Worm (Caenorhabditis elegans): Measurements from ENCODE around the gene F17C11.22.

F17C11.22 gene

ce11 chrV:10936681-10937080 lies 33.3 kb downstream of the F17C11.22 start, which contains the start of gene F17C11.12:
F17C11.12 (minus strand) TSS chrV:10936920.
- TF ChIP-seq hmbx-1 (tag; optimal IDR thresholded peaks at IDR 0.05): no peak
- TF ChIP-seq ceh-36 (tag; optimal IDR thresholded peaks at IDR 0.05): no peak
- TF ChIP-seq ceh-13 (GFP tag; optimal IDR thresholded peaks at IDR 0.05): no peak
- TF ChIP-seq ama-1 (optimal IDR thresholded peaks at IDR 0.05): no peak
- TF ChIP-seq sea-1 (GFP tag; conservative IDR thresholded peaks at IDR 0.05): no peak
- TF ChIP-seq F13C5.2 (tag; optimal IDR thresholded peaks at IDR 0.05): no peak
- no peak for TF ChIP-seq pes-1 (GFP tag; IDR thresholded peaks at IDR 0.05)
- TF ChIP-seq hnd-1 (tag; optimal IDR thresholded peaks at IDR 0.05): no peak
- TF ChIP-seq tra-4 (tag; optimal IDR thresholded peaks at IDR 0.05): no peak
- no peak for TF ChIP-seq ets-7 (tag; optimal IDR thresholded peaks at IDR 0.05)
- TF ChIP-seq tbx-37 (GFP tag; conservative IDR thresholded peaks at IDR 0.05): no peak
- no peak for TF ChIP-seq flt-1 (GFP tag; IDR thresholded peaks at IDR 0.05)
- no peak for TF ChIP-seq tbx-11 (GFP tag; IDR thresholded peaks at IDR 0.05)
- no peak for TF ChIP-seq scrt-1 (GFP tag; IDR thresholded peaks at IDR 0.05)
- TF ChIP-seq aly-1 (tag; optimal IDR thresholded peaks at IDR 0.05): no peak

ce11 chrV:10932411-10932810 lies 37.6 kb downstream of the F17C11.22 start, which contains the start of gene F58B4.5:
F58B4.5 (plus strand) TSS chrV:10932693.
- TF ChIP-seq scrt-1 (GFP tag; IDR thresholded peaks at IDR 0.05) (no peak), sea-1 (GFP tag; conservative IDR thresholded peaks at IDR 0.05) (no peak), tra-4 (tag; optimal IDR thresholded peaks at IDR 0.05) (no peak), pes-1 (GFP tag; IDR thresholded peaks at IDR 0.05) (no peak), ets-7 (tag; optimal IDR thresholded peaks at IDR 0.05) (no peak), ceh-13 (GFP tag; optimal IDR thresholded peaks at IDR 0.05) (no peak)

- no peak for TF ChIP-seq F13C5.2 (tag; optimal IDR thresholded peaks at IDR 0.05)
- TF ChIP-seq hnd-1 (tag; optimal IDR thresholded peaks at IDR 0.05): no peak
- TF ChIP-seq B0310.2 (tag; optimal IDR thresholded peaks at IDR 0.05): no peak
- TF ChIP-seq tra-4 (tag; optimal IDR thresholded peaks at IDR 0.05): no peak
- no peak for TF ChIP-seq hmbx-1 (tag; optimal IDR thresholded peaks at IDR 0.05)
- TF ChIP-seq ama-1 (optimal IDR thresholded peaks at IDR 0.05): no peak
- no peak for TF ChIP-seq pes-1 (GFP tag; IDR thresholded peaks at IDR 0.05)
- no peak for TF ChIP-seq tbx-11 (GFP tag; IDR thresholded peaks at IDR 0.05)
- TF ChIP-seq ceh-36 (tag; optimal IDR thresholded peaks at IDR 0.05): no peak
- no peak for TF ChIP-seq tbx-37 (GFP tag; conservative IDR thresholded peaks at IDR 0.05)
- TF ChIP-seq ceh-13 (GFP tag; optimal IDR thresholded peaks at IDR 0.05): no peak
- TF ChIP-seq flt-1 (GFP tag; IDR thresholded peaks at IDR 0.05): no peak
These were observed 38.8 kb downstream of the F17C11.22 start, which contains the start of gene scvp-1 for ce11 chrV:10931189-10931588. scvp-1 (minus strand) TSS chrV:10931289.

- no peak for TF ChIP-seq B0310.2 (tag; optimal IDR thresholded peaks at IDR 0.05)
- no peak for TF ChIP-seq F13C5.2 (tag; optimal IDR thresholded peaks at IDR 0.05)
These were observed 40.5 kb downstream of the F17C11.22 start, which contains the start of gene F58B4.3 for ce11 chrV:10929511-10929910. F58B4.3 (plus strand) TSS chrV:10929811.

ce11 chrV:10925658-10926057 lies 44.3 kb downstream of the F17C11.22 start:
- no peak for TF ChIP-seq tbx-37 (GFP tag; conservative IDR thresholded peaks at IDR 0.05)
- TF ChIP-seq pes-1 (GFP tag; IDR thresholded peaks at IDR 0.05): no peak
- TF ChIP-seq ets-7 (tag; optimal IDR thresholded peaks at IDR 0.05): no peak
- TF ChIP-seq hnd-1 (tag; optimal IDR thresholded peaks at IDR 0.05): no peak
- TF ChIP-seq B0310.2 (tag; optimal IDR thresholded peaks at IDR 0.05): no peak
- no peak for TF ChIP-seq sea-1 (GFP tag; conservative IDR thresholded peaks at IDR 0.05)
- no peak for TF ChIP-seq scrt-1 (GFP tag; IDR thresholded peaks at IDR 0.05)
- TF ChIP-seq ama-1 (optimal IDR thresholded peaks at IDR 0.05): no peak
- TF ChIP-seq tbx-11 (GFP tag; IDR thresholded peaks at IDR 0.05): no peak
- TF ChIP-seq ceh-36 (tag; optimal IDR thresholded peaks at IDR 0.05): no peak
- TF ChIP-seq F13C5.2 (tag; optimal IDR thresholded peaks at IDR 0.05): no peak
- TF ChIP-seq hmbx-1 (tag; optimal IDR thresholded peaks at IDR 0.05): no peak
- no peak for TF ChIP-seq tra-4 (tag; optimal IDR thresholded peaks at IDR 0.05)
- no peak for TF ChIP-seq aly-1 (tag; optimal IDR thresholded peaks at IDR 0.05)
- TF ChIP-seq hmg-4 (GFP tag; optimal IDR thresholded peaks at IDR 0.05): no peak
- no peak for TF ChIP-seq ceh-13 (GFP tag; optimal IDR thresholded peaks at IDR 0.05)
- TF ChIP-seq flt-1 (GFP tag; IDR thresholded peaks at IDR 0.05): no peak

- TF ChIP-seq flt-1 (GFP tag; IDR thresholded peaks at IDR 0.05) (no peak), ets-7 (tag; optimal IDR thresholded peaks at IDR 0.05) (no peak), B0310.2 (tag; optimal IDR thresholded peaks at IDR 0.05) (no peak), hmbx-1 (tag; optimal IDR thresholded peaks at IDR 0.05) (no peak)
These were observed 45.2 kb downstream of the F17C11.22 start, which contains the start of gene F58B4.6 for ce11 chrV:10924731-10925130. F58B4.6 (plus strand) TSS chrV:10925031.

ce11 chrV:10923229-10923628 lies 46.7 kb downstream of the F17C11.22 start, which contains the start of gene F58B4.7:
F58B4.7 (minus strand) TSS chrV:10923329.
- TF ChIP-seq scrt-1 (GFP tag; IDR thresholded peaks at IDR 0.05) (no peak), tbx-11 (GFP tag; IDR thresholded peaks at IDR 0.05) (no peak)

ce11 chrV:10921747-10922146 lies 48.2 kb downstream of the F17C11.22 start, which contains the start of gene nas-31:
nas-31 (minus strand) TSS chrV:10921847.
- TF ChIP-seq hnd-1 (tag; optimal IDR thresholded peaks at IDR 0.05) (no peak), B0310.2 (tag; optimal IDR thresholded peaks at IDR 0.05) (no peak), hmg-4 (GFP tag; optimal IDR thresholded peaks at IDR 0.05) (no peak), scrt-1 (GFP tag; IDR thresholded peaks at IDR 0.05) (no peak), aly-1 (tag; optimal IDR thresholded peaks at IDR 0.05) (no peak), tbx-37 (GFP tag; conservative IDR thresholded peaks at IDR 0.05) (no peak), sea-1 (GFP tag; conservative IDR thresholded peaks at IDR 0.05) (no peak), flt-1 (GFP tag; IDR thresholded peaks at IDR 0.05) (no peak), pes-1 (GFP tag; IDR thresholded peaks at IDR 0.05) (no peak), F13C5.2 (tag; optimal IDR thresholded peaks at IDR 0.05) (no peak)

All from whole organism, early embryonic.